Worm (Caenorhabditis elegans) whole organism, L1 larva: Measurements from ENCODE around the gene rpt-3.

Experiments used
- C04F5.9 ChIP-seq: sonication (generic microtip); optimal IDR thresholded peaks from 2 replicates; lab custom pipeline; 2016; ENCODE audit warnings: missing genetic modification characterization, missing compliant biosample characterization
- C16A3.4 ChIP-seq: fragments of 150-350 bp; optimal IDR thresholded peaks from 2 replicates; lab custom pipeline; 2014; ENCODE audit warnings: missing biosample characterization, missing genetic modification characterization
- F16B12.6 ChIP-seq: fragments of 150-350 bp; optimal IDR thresholded peaks from 2 replicates; lab custom pipeline; 2014; ENCODE audit warnings: missing biosample characterization, missing genetic modification characterization
- aha-1 ChIP-seq: fragments of 150-350 bp; optimal IDR thresholded peaks from 2 replicates; lab custom pipeline; 2014; ENCODE audit warnings: missing biosample characterization, missing genetic modification characterization
- ama-1 ChIP-seq: fragments of 150-350 bp; optimal IDR thresholded peaks from 2 replicates; lab custom pipeline; 2014
- blmp-1 ChIP-seq: fragments of 150-350 bp; optimal IDR thresholded peaks from 2 replicates; lab custom pipeline; 2014; ENCODE audit warnings: missing biosample characterization, missing genetic modification characterization
- ceh-8 ChIP-seq: fragments of 200-800 bp; sonication (Bioruptor generic); optimal IDR thresholded peaks from 2 replicates; lab custom pipeline; 2018; ENCODE audit warnings: mild to moderate bottlenecking, missing genetic modification characterization, moderate library complexity, missing compliant biosample characterization
- ceh-82 ChIP-seq, 3 experiments: fragments of 150-350 bp in 1 of 3; sonication (generic microtip) in 2 of 3; optimal IDR thresholded peaks; 2 replicates each; lab custom pipeline; 2014 to 2017; ENCODE audit warnings: missing biosample characterization in 3 of 3, missing genetic modification characterization in 3 of 3
- dpl-1 ChIP-seq, 3 experiments: fragments of 150-350 bp in 2 of 3; sonication (generic microtip) in 1 of 3; optimal IDR thresholded peaks; 2 replicates each; lab custom pipeline; 2014 to 2017; ENCODE audit warnings: missing biosample characterization in 3 of 3, missing genetic modification characterization in 3 of 3, missing genetic modification reagents in 3 of 3
- efl-1 ChIP-seq, 4 experiments: fragments of 150-350 bp; optimal IDR thresholded peaks in 3 of 4; peaks in 1 of 4; 1 replicate in 1 of 4; 2 replicates in 3 of 4; lab custom pipeline; 2014; ENCODE audit warnings: missing biosample characterization in 2 of 4, missing genetic modification characterization in 2 of 4, missing genetic modification reagents in 2 of 4
- egl-13 ChIP-seq: sonication (generic microtip); optimal IDR thresholded peaks from 2 replicates; lab custom pipeline; 2016; ENCODE audit warnings: missing genotype, missing genetic modification reagents, missing genetic modification characterization, missing compliant biosample characterization
- elt-2 ChIP-seq: sonication (generic microtip); optimal IDR thresholded peaks from 2 replicates; lab custom pipeline; 2016; ENCODE audit warnings: missing genetic modification characterization, mild to moderate bottlenecking, inconsistent platforms, missing compliant biosample characterization, missing genetic modification reagents
- elt-3 ChIP-seq, 6 experiments: fragments of 150-350 bp in 1 of 6; sonication (generic microtip); optimal IDR thresholded peaks; 2 replicates each; lab custom pipeline; 2017 to 2018; ENCODE audit warnings: missing biosample characterization in 6 of 6, missing genetic modification characterization in 6 of 6, inconsistent platforms in 1 of 6
- fkh-8 ChIP-seq: sonication (generic microtip); optimal IDR thresholded peaks from 2 replicates; lab custom pipeline; 2016; ENCODE audit warnings: mild to moderate bottlenecking, missing genetic modification characterization, missing compliant biosample characterization
- irx-1 ChIP-seq: sonication (generic microtip); optimal IDR thresholded peaks from 2 replicates; lab custom pipeline; 2016; ENCODE audit warnings: missing genetic modification characterization, missing compliant biosample characterization
- isw-1 ChIP-seq: fragments of 200-800 bp; sonication (Bioruptor generic); IDR thresholded peaks from 2 replicates; pipeline ENCODE4 v1.3.6; 2022; ENCODE audit warnings: missing genetic modification characterization, missing compliant biosample characterization
- jun-1 ChIP-seq: fragments of 150-350 bp; optimal IDR thresholded peaks from 2 replicates; lab custom pipeline; 2014; ENCODE audit warnings: missing biosample characterization, missing genetic modification reagents, missing genetic modification characterization
- lin-14 ChIP-seq: fragments of 200-800 bp; sonication (Bioruptor generic); optimal IDR thresholded peaks from 2 replicates; lab custom pipeline; 2018; ENCODE audit warnings: mild to moderate bottlenecking, missing genetic modification characterization, moderate library complexity, missing compliant biosample characterization
- lin-15B ChIP-seq: fragments of 150-350 bp; sonication (generic microtip); optimal IDR thresholded peaks from 3 replicates; lab custom pipeline; 2014; ENCODE audit warnings: missing biosample characterization, missing genetic modification characterization
- lir-3 ChIP-seq: sonication (generic microtip); optimal IDR thresholded peaks from 2 replicates; lab custom pipeline; 2016; ENCODE audit warnings: mild to moderate bottlenecking, missing genetic modification characterization, moderate library complexity, missing compliant biosample characterization; ENCODE audit not compliant: poor library complexity
- lsy-2 ChIP-seq, 2 experiments: fragments of 150-350 bp; optimal IDR thresholded peaks; 2 replicates each; lab custom pipeline; 2014; ENCODE audit warnings: missing biosample characterization in 2 of 2, missing genetic modification characterization in 2 of 2
- mdl-1 ChIP-seq, 2 experiments: fragments of 150-350 bp; optimal IDR thresholded peaks; 2 replicates each; lab custom pipeline; 2014 to 2017; ENCODE audit warnings: missing biosample characterization in 2 of 2, missing genetic modification characterization in 2 of 2, inconsistent platforms in 1 of 2
- mep-1 ChIP-seq: fragments of 150-350 bp; optimal IDR thresholded peaks from 2 replicates; lab custom pipeline; 2014; ENCODE audit warnings: missing biosample characterization, missing genetic modification characterization
- nhr-12 ChIP-seq: sonication (generic microtip); optimal IDR thresholded peaks from 2 replicates; lab custom pipeline; 2017; ENCODE audit warnings: missing biosample characterization, missing genetic modification characterization
- nhr-19 ChIP-seq: fragments of 200-800 bp; sonication (Bioruptor generic); conservative IDR thresholded peaks from 2 replicates; pipeline ENCODE4 v1.3.6; 2022; ENCODE audit warnings: missing genetic modification characterization, missing compliant biosample characterization
- nhr-237 ChIP-seq: fragments of 150-350 bp; optimal IDR thresholded peaks from 2 replicates; lab custom pipeline; 2014; ENCODE audit warnings: missing biosample characterization, missing genetic modification characterization
- nhr-28 ChIP-seq: fragments of 150-350 bp; optimal IDR thresholded peaks from 2 replicates; lab custom pipeline; 2014; ENCODE audit warnings: missing biosample characterization, missing genetic modification characterization
- nhr-47 ChIP-seq: sonication (generic microtip); optimal IDR thresholded peaks from 2 replicates; lab custom pipeline; 2016; ENCODE audit warnings: mild to moderate bottlenecking, missing genetic modification characterization, moderate library complexity, missing compliant biosample characterization
- nhr-71 ChIP-seq: sonication (generic microtip); optimal IDR thresholded peaks from 2 replicates; lab custom pipeline; 2016; ENCODE audit warnings: mild to moderate bottlenecking, missing genetic modification characterization, moderate library complexity, missing compliant biosample characterization
- nhr-77 ChIP-seq: fragments of 150-350 bp; optimal IDR thresholded peaks from 2 replicates; lab custom pipeline; 2014; ENCODE audit warnings: missing biosample characterization, missing genetic modification characterization
- nhr-85 ChIP-seq: sonication (generic microtip); peaks from one replicate; lab custom pipeline; 2016; ENCODE audit warnings: missing genetic modification characterization, inconsistent platforms, missing compliant biosample characterization
- nhr-90 ChIP-seq: sonication (generic microtip); optimal IDR thresholded peaks from 2 replicates; lab custom pipeline; 2016; ENCODE audit warnings: mild to moderate bottlenecking, missing genetic modification characterization, missing compliant biosample characterization; ENCODE audit not compliant: poor library complexity
- pag-3 ChIP-seq: sonication (generic microtip); optimal IDR thresholded peaks from 2 replicates; lab custom pipeline; 2017; ENCODE audit warnings: missing genetic modification characterization, mild to moderate bottlenecking, missing compliant biosample characterization, antibody characterized with exemption, borderline replicate concordance; ENCODE audit not compliant: insufficient read depth
- pax-3 ChIP-seq: fragments of 200-800 bp; sonication (Bioruptor generic); optimal IDR thresholded peaks from 2 replicates; lab custom pipeline; 2018; ENCODE audit warnings: mild to moderate bottlenecking, missing genetic modification characterization, moderate library complexity, missing compliant biosample characterization
- rnt-1 ChIP-seq: sonication (generic microtip); optimal IDR thresholded peaks from 2 replicates; lab custom pipeline; 2016; ENCODE audit warnings: mild to moderate bottlenecking, missing genetic modification characterization, moderate library complexity, missing compliant biosample characterization
- snpc-4 ChIP-seq: fragments of 150-350 bp; optimal IDR thresholded peaks from 2 replicates; lab custom pipeline; 2014; ENCODE audit warnings: missing biosample characterization, missing genetic modification characterization
- snu-23 ChIP-seq: sonication (generic microtip); optimal IDR thresholded peaks from 2 replicates; lab custom pipeline; 2016; ENCODE audit warnings: missing genetic modification characterization, missing compliant biosample characterization
- sup-37 ChIP-seq: fragments of 200-800 bp; sonication (Bioruptor generic); optimal IDR thresholded peaks from 2 replicates; lab custom pipeline; 2018; ENCODE audit warnings: mild to moderate bottlenecking, missing genetic modification characterization, missing compliant biosample characterization
- tbx-2 ChIP-seq: sonication (generic microtip); optimal IDR thresholded peaks from 2 replicates; lab custom pipeline; 2016; ENCODE audit warnings: missing genetic modification characterization, missing compliant biosample characterization
- tlp-1 ChIP-seq: fragments of 150-350 bp; optimal IDR thresholded peaks from 2 replicates; lab custom pipeline; 2014; ENCODE audit warnings: missing biosample characterization, missing genetic modification characterization
- unc-130 ChIP-seq: fragments of 150-350 bp; optimal IDR thresholded peaks from 2 replicates; lab custom pipeline; 2017; ENCODE audit warnings: missing biosample characterization, missing genetic modification characterization, inconsistent platforms
- unc-98 ChIP-seq: fragments of 200-800 bp; sonication (Bioruptor generic); IDR thresholded peaks from 2 replicates; pipeline ENCODE4 v1.3.6; 2022; ENCODE audit warnings: missing genetic modification characterization, missing compliant biosample characterization
- zip-4 ChIP-seq: fragments of 200-800 bp; sonication (Bioruptor generic); optimal IDR thresholded peaks from 2 replicates; lab custom pipeline; 2018; ENCODE audit warnings: mild to moderate bottlenecking, missing genetic modification characterization, moderate library complexity, missing compliant biosample characterization
- ztf-4 ChIP-seq: fragments of 150-350 bp; optimal IDR thresholded peaks from 2 replicates; lab custom pipeline; 2014; ENCODE audit warnings: missing biosample characterization, missing genetic modification characterization

The rpt-3 gene

ce11 chrIII:6464113-6464571 lies 25.5 kb upstream of the rpt-3 start (continued):
- TF ChIP-seq pag-3 (tag; lab: Kevin White, UChicago), result no peak
- TF ChIP-seq irx-1 (tag; lab: Kevin White, UChicago), result peak; percentile 64
- TF ChIP-seq nhr-237 (tag; lab: Kevin White, UChicago), result peak; percentile 6
- peak; percentile 50 for TF ChIP-seq nhr-77 (tag; lab: Kevin White, UChicago)
- peak; percentile 78 to 83 (median 78) for TF ChIP-seq dpl-1 (GFP tag; optimal IDR thresholded peaks at IDR 0.05; lab: Kevin White, UChicago)
- peak; percentile 94 for TF ChIP-seq nhr-71
- TF ChIP-seq mdl-1 (tag; optimal IDR thresholded peaks at IDR 0.05; lab: Kevin White, UChicago), result peak; percentile 22 to 89
- no peak for TF ChIP-seq nhr-28 (tag; lab: Kevin White, UChicago)
- TF ChIP-seq lir-3, result no peak
- TF ChIP-seq nhr-47 (tag; lab: Kevin White, UChicago), result peak; percentile 90
- peak; percentile 69 for TF ChIP-seq pax-3 (tag; lab: Kevin White, UChicago)
- peak; percentile 88 for TF ChIP-seq tbx-2 (tag; lab: Kevin White, UChicago)
- peak; percentile 89 for TF ChIP-seq jun-1 (tag; lab: Kevin White, UChicago)
- peak; percentile 87 for TF ChIP-seq nhr-85 (tag; lab: Kevin White, UChicago)
- peak; percentile 61 to 83 for TF ChIP-seq efl-1 (optimal IDR thresholded peaks at IDR 0.05; lab: Kevin White, UChicago)
- peak; percentile 80 to 98 for TF ChIP-seq efl-1 (GFP tag; optimal IDR thresholded peaks at IDR 0.05 in 1 of 2; lab: Kevin White, UChicago)
- TF ChIP-seq sup-37 (GFP tag; lab: Kevin White, UChicago), result peak; percentile 84
- TF ChIP-seq isw-1 (GFP tag; lab: Robert Waterston, UW), result peak; percentile 74
- peak; percentile 66 for TF ChIP-seq egl-13
- peak; percentile 49 for TF ChIP-seq snpc-4 (tag; lab: Kevin White, UChicago)
- TF ChIP-seq ceh-8 (GFP tag; lab: Kevin White, UChicago), result peak; percentile 62
- peak; percentile 63 for TF ChIP-seq F16B12.6 (tag; lab: Kevin White, UChicago)
- TF ChIP-seq ceh-82 (tag; optimal IDR thresholded peaks at IDR 0.05; lab: Kevin White, UChicago), result peak; percentile 78 to 92 (median 83)
- TF ChIP-seq C16A3.4 (tag; lab: Kevin White, UChicago), result peak; percentile 78
- TF ChIP-seq zip-4 (GFP tag; lab: Kevin White, UChicago), result peak; percentile 55
- TF ChIP-seq ama-1, result no peak
- TF ChIP-seq aha-1 (tag; lab: Kevin White, UChicago), result peak; percentile 3
- peak; percentile 88 for TF ChIP-seq fkh-8 (tag; lab: Kevin White, UChicago)
- peak; percentile 80 to 84 for TF ChIP-seq lsy-2 (tag; optimal IDR thresholded peaks at IDR 0.05; lab: Kevin White, UChicago)
- TF ChIP-seq lin-14 (GFP tag; lab: Kevin White, UChicago), result peak; percentile 95
- TF ChIP-seq mep-1, result peak; percentile 57
- peak; percentile 91 for TF ChIP-seq nhr-19 (GFP tag; lab: Robert Waterston, UW)
- TF ChIP-seq, all 84 proteins: peak for 56

ce11 chrIII:6464913-6465312 lies 24.7 kb upstream of the rpt-3 start, which contains the start of gene nduf-2.2:
nduf-2.2 (plus strand) TSS chrIII:6465222.
- TF ChIP-seq nhr-28 (tag; lab: Kevin White, UChicago) (no peak), nhr-77 (tag; lab: Kevin White, UChicago) (no peak), nhr-90 (tag; lab: Kevin White, UChicago) (no peak), rnt-1 (tag; lab: Kevin White, UChicago) (no peak), mep-1 (no peak), snu-23 (GFP tag; lab: Kevin White, UChicago) (no peak), elt-3 (tag; optimal IDR thresholded peaks at IDR 0.05; lab: Kevin White, UChicago) (no peak), tlp-1 (no peak), elt-2 (tag; lab: Kevin White, UChicago) (no peak), nhr-12 (tag; lab: Kevin White, UChicago) (no peak), unc-98 (GFP tag; lab: Robert Waterston, UW) (no peak), lin-15B (no peak), ceh-8 (GFP tag; lab: Kevin White, UChicago) (no peak), blmp-1 (no peak), ztf-4 (tag; lab: Kevin White, UChicago) (no peak), C04F5.9 (tag; lab: Kevin White, UChicago) (no peak), unc-130 (tag; lab: Kevin White, UChicago) (no peak), aha-1 (tag; lab: Kevin White, UChicago) (no peak), mdl-1 (tag; optimal IDR thresholded peaks at IDR 0.05; lab: Kevin White, UChicago) (no peak)
